Worm (Caenorhabditis elegans): ENCODE data around the gene ttr-34.

DNA sequence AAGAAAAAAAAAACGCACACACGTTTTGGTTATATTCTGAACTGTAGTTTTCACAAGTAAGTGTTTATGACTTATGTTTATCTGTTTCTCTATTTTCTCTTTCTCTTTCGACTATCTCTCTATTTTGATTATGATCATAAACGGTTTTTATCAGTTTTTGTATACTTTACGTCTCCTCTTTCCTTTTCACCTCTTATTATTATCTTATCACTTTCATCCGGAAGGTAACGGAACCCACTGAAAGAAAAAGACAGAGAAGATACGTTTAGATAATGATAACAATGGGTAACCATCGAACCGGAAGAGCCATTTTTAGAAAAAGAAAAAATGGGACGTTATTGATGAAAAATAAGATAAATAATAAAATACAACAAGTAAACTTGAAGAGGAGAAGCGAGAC, 26.1 kb downstream of the ttr-34 start:
- TF ChIP-seq lin-13 (GFP tag; optimal IDR thresholded peaks at IDR 0.05): no peak
- no peak for TF ChIP-seq unc-62 (GFP tag; optimal IDR thresholded peaks at IDR 0.05)
- no peak for TF ChIP-seq unc-30 (tag; optimal IDR thresholded peaks at IDR 0.05)
- TF ChIP-seq elt-3 (tag; optimal IDR thresholded peaks at IDR 0.05): peak in 5 of 6 experiments; percentile 64 to 93 (median 91)
- TF ChIP-seq nhr-90 (tag; optimal IDR thresholded peaks at IDR 0.05; ENCODE audit: poor library complexity): peak; percentile 52
- no peak for TF ChIP-seq dpl-1 (GFP tag; optimal IDR thresholded peaks at IDR 0.05)
- TF ChIP-seq ama-1 (optimal IDR thresholded peaks at IDR 0.05): no peak
